Worm (Caenorhabditis elegans) whole organism, L1 larva: ENCODE results near the gene C14B9.3.

Experiments
- C16A3.4 ChIP-seq: fragments of 150-350 bp; optimal IDR thresholded peaks from 2 replicates; lab custom pipeline; 2014; ENCODE audit warnings: missing biosample characterization, missing genetic modification characterization
- C34B4.2 ChIP-seq: sonication (generic microtip); optimal IDR thresholded peaks from 2 replicates; lab custom pipeline; 2017; ENCODE audit warnings: mild to moderate bottlenecking, missing genetic modification characterization, missing compliant biosample characterization
- Y116A8C.19 ChIP-seq: sonication (generic microtip); optimal IDR thresholded peaks from 2 replicates; lab custom pipeline; 2016; ENCODE audit warnings: missing compliant biosample characterization, missing genetic modification characterization, borderline replicate concordance
- aha-1 ChIP-seq: fragments of 150-350 bp; optimal IDR thresholded peaks from 2 replicates; lab custom pipeline; 2014; ENCODE audit warnings: missing biosample characterization, missing genetic modification characterization
- alr-1 ChIP-seq: fragments of 200-800 bp; sonication (Bioruptor generic); optimal IDR thresholded peaks from 2 replicates; lab custom pipeline; 2018; ENCODE audit warnings: borderline replicate concordance, mild to moderate bottlenecking, missing genetic modification characterization, missing compliant biosample characterization
- aly-2 ChIP-seq: fragments of 150-350 bp; optimal IDR thresholded peaks from 2 replicates; lab custom pipeline; 2014; ENCODE audit warnings: missing biosample characterization, missing genetic modification characterization
- ama-1 ChIP-seq: fragments of 150-350 bp; optimal IDR thresholded peaks from 2 replicates; lab custom pipeline; 2014
- blmp-1 ChIP-seq: fragments of 150-350 bp; optimal IDR thresholded peaks from 2 replicates; lab custom pipeline; 2014; ENCODE audit warnings: missing biosample characterization, missing genetic modification characterization
- ceh-8 ChIP-seq: fragments of 200-800 bp; sonication (Bioruptor generic); optimal IDR thresholded peaks from 2 replicates; lab custom pipeline; 2018; ENCODE audit warnings: mild to moderate bottlenecking, missing genetic modification characterization, moderate library complexity, missing compliant biosample characterization
- dsc-1 ChIP-seq: sonication (generic microtip); optimal IDR thresholded peaks from 2 replicates; lab custom pipeline; 2016; ENCODE audit warnings: mild to moderate bottlenecking, missing genetic modification characterization, missing compliant biosample characterization
- efl-1 ChIP-seq, 4 experiments: fragments of 150-350 bp; optimal IDR thresholded peaks in 3 of 4; peaks in 1 of 4; 1 replicate in 1 of 4; 2 replicates in 3 of 4; lab custom pipeline; 2014; ENCODE audit warnings: missing biosample characterization in 2 of 4, missing genetic modification characterization in 2 of 4, missing genetic modification reagents in 2 of 4
- egl-13 ChIP-seq: sonication (generic microtip); optimal IDR thresholded peaks from 2 replicates; lab custom pipeline; 2016; ENCODE audit warnings: missing genotype, missing genetic modification reagents, missing genetic modification characterization, missing compliant biosample characterization
- fkh-8 ChIP-seq: sonication (generic microtip); optimal IDR thresholded peaks from 2 replicates; lab custom pipeline; 2016; ENCODE audit warnings: mild to moderate bottlenecking, missing genetic modification characterization, missing compliant biosample characterization
- fos-1 ChIP-seq: fragments of 150-350 bp; optimal IDR thresholded peaks from 2 replicates; lab custom pipeline; 2014; ENCODE audit warnings: missing biosample characterization, missing genetic modification characterization
- hlh-17 ChIP-seq: fragments of 200-800 bp; sonication (Bioruptor generic); optimal IDR thresholded peaks from 2 replicates; lab custom pipeline; 2018; ENCODE audit warnings: missing genetic modification characterization, mild to moderate bottlenecking, missing compliant biosample characterization, moderate library complexity, borderline replicate concordance
- hlh-4 ChIP-seq: sonication (generic microtip); optimal IDR thresholded peaks from 2 replicates; lab custom pipeline; 2016; ENCODE audit warnings: mild to moderate bottlenecking, missing genetic modification characterization, missing compliant biosample characterization
- hpl-2 ChIP-seq: fragments of 150-350 bp; optimal IDR thresholded peaks from 2 replicates; lab custom pipeline; 2014; ENCODE audit warnings: missing biosample characterization, missing genetic modification reagents, missing genetic modification characterization
- irx-1 ChIP-seq: sonication (generic microtip); optimal IDR thresholded peaks from 2 replicates; lab custom pipeline; 2016; ENCODE audit warnings: missing genetic modification characterization, missing compliant biosample characterization
- jun-1 ChIP-seq: fragments of 150-350 bp; optimal IDR thresholded peaks from 2 replicates; lab custom pipeline; 2014; ENCODE audit warnings: missing biosample characterization, missing genetic modification reagents, missing genetic modification characterization
- lin-14 ChIP-seq: fragments of 200-800 bp; sonication (Bioruptor generic); optimal IDR thresholded peaks from 2 replicates; lab custom pipeline; 2018; ENCODE audit warnings: mild to moderate bottlenecking, missing genetic modification characterization, moderate library complexity, missing compliant biosample characterization
- lin-15B ChIP-seq: fragments of 150-350 bp; sonication (generic microtip); optimal IDR thresholded peaks from 3 replicates; lab custom pipeline; 2014; ENCODE audit warnings: missing biosample characterization, missing genetic modification characterization
- lin-35 ChIP-seq, 2 experiments: fragments of 150-350 bp; optimal IDR thresholded peaks; 2 replicates each; lab custom pipeline; 2014; ENCODE audit warnings: missing biosample characterization in 2 of 2, missing genetic modification characterization in 2 of 2, missing genetic modification reagents in 2 of 2
- mab-9 ChIP-seq: fragments of 200-800 bp; sonication (Bioruptor generic); IDR thresholded peaks from 2 replicates; pipeline ENCODE4 v1.3.6; 2022; ENCODE audit warnings: missing genetic modification reagents, missing genetic modification characterization, missing compliant biosample characterization
- nhr-11 ChIP-seq: fragments of 150-350 bp; optimal IDR thresholded peaks from 2 replicates; lab custom pipeline; 2014; ENCODE audit warnings: missing biosample characterization, missing genetic modification characterization
- nhr-12 ChIP-seq: sonication (generic microtip); optimal IDR thresholded peaks from 2 replicates; lab custom pipeline; 2017; ENCODE audit warnings: missing biosample characterization, missing genetic modification characterization
- nhr-19 ChIP-seq: fragments of 200-800 bp; sonication (Bioruptor generic); conservative IDR thresholded peaks from 2 replicates; pipeline ENCODE4 v1.3.6; 2022; ENCODE audit warnings: missing genetic modification characterization, missing compliant biosample characterization
- nhr-20 ChIP-seq: sonication (generic microtip); optimal IDR thresholded peaks from 2 replicates; lab custom pipeline; 2016; ENCODE audit warnings: mild to moderate bottlenecking, missing genetic modification characterization, missing compliant biosample characterization
- nhr-28 ChIP-seq: fragments of 150-350 bp; optimal IDR thresholded peaks from 2 replicates; lab custom pipeline; 2014; ENCODE audit warnings: missing biosample characterization, missing genetic modification characterization
- nhr-47 ChIP-seq: sonication (generic microtip); optimal IDR thresholded peaks from 2 replicates; lab custom pipeline; 2016; ENCODE audit warnings: mild to moderate bottlenecking, missing genetic modification characterization, moderate library complexity, missing compliant biosample characterization
- nhr-71 ChIP-seq: sonication (generic microtip); optimal IDR thresholded peaks from 2 replicates; lab custom pipeline; 2016; ENCODE audit warnings: mild to moderate bottlenecking, missing genetic modification characterization, moderate library complexity, missing compliant biosample characterization
- nhr-76 ChIP-seq: sonication (generic microtip); optimal IDR thresholded peaks from 2 replicates; lab custom pipeline; 2017; ENCODE audit warnings: missing biosample characterization, missing genetic modification characterization
- nhr-77 ChIP-seq: fragments of 150-350 bp; optimal IDR thresholded peaks from 2 replicates; lab custom pipeline; 2014; ENCODE audit warnings: missing biosample characterization, missing genetic modification characterization
- nhr-90 ChIP-seq: sonication (generic microtip); optimal IDR thresholded peaks from 2 replicates; lab custom pipeline; 2016; ENCODE audit warnings: mild to moderate bottlenecking, missing genetic modification characterization, missing compliant biosample characterization; ENCODE audit not compliant: poor library complexity
- pax-3 ChIP-seq: fragments of 200-800 bp; sonication (Bioruptor generic); optimal IDR thresholded peaks from 2 replicates; lab custom pipeline; 2018; ENCODE audit warnings: mild to moderate bottlenecking, missing genetic modification characterization, moderate library complexity, missing compliant biosample characterization
- skn-1 ChIP-seq: fragments of 150-350 bp; optimal IDR thresholded peaks from 2 replicates; lab custom pipeline; 2014; ENCODE audit warnings: missing biosample characterization, missing genetic modification characterization
- swsn-7 ChIP-seq: sonication (generic microtip); optimal IDR thresholded peaks from 2 replicates; lab custom pipeline; 2016; ENCODE audit warnings: missing genetic modification characterization, missing compliant biosample characterization
- unc-62 ChIP-seq: fragments of 150-350 bp; optimal IDR thresholded peaks from 2 replicates; lab custom pipeline; 2014; ENCODE audit warnings: missing biosample characterization, missing genetic modification reagents, missing genetic modification characterization
- unc-98 ChIP-seq: fragments of 200-800 bp; sonication (Bioruptor generic); IDR thresholded peaks from 2 replicates; pipeline ENCODE4 v1.3.6; 2022; ENCODE audit warnings: missing genetic modification characterization, missing compliant biosample characterization
- vab-15 ChIP-seq: sonication (generic microtip); optimal IDR thresholded peaks from 2 replicates; lab custom pipeline; 2017; ENCODE audit warnings: missing genotype, mild to moderate bottlenecking, missing genetic modification characterization, missing compliant biosample characterization
- ztf-4 ChIP-seq: fragments of 150-350 bp; optimal IDR thresholded peaks from 2 replicates; lab custom pipeline; 2014; ENCODE audit warnings: missing biosample characterization, missing genetic modification characterization

The C14B9.3 gene

DNA sequence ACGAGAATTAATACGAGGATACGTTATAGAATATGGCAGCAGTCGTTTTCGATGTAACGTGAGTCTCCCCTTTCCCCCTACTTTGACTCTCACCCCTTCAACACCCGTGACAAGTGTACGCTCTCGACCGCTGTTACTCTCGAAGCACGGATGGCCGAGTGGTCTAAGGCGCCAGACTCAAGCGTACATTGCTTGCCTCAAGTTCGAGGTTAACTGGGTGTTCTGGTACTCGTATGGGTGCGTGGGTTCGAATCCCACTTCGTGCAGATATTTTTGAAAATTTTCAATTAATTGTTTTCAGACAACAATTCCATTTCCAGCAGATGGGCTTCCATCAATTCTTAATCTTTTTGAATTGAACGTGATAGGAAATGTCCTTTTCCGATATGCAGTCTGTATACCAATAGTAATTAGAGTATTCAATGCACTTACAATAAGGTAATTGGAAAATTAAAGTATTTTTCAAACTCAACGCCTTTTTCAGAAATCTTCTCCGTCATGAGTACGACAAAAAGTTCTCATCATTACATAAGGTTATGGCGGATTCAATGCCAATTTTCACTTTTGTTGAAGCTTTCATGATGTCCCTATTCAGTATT lies 968 bp downstream of the C14B9.3 start (continued):
- TF ChIP-seq nhr-11 (tag; lab: Kevin White, UChicago): no peak

DNA sequence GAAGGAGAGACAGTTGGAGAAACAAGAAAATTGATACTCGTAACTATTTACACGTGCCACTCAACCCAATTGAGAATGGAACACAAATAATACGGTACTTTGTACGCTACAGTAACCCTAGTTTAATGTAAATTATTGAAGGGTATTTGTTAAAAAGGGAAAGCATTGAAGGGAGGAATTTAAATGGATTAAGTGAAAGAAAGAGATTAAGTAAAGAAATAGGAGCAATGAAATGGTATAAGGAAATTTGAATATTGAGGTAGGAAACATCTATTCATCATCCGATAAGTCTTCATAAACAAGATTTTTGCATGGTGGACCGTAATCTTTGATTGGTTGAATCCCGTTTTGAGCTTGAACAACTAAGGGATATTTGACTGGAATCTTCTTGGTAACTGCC lies 2.8 kb downstream of the C14B9.3 start:
- TF ChIP-seq efl-1 (optimal IDR thresholded peaks at IDR 0.05; lab: Kevin White, UChicago): no peak
- peak in 1 of 2 experiments; percentile 24 for TF ChIP-seq efl-1 (GFP tag; optimal IDR thresholded peaks at IDR 0.05 in 1 of 2; lab: Kevin White, UChicago)
- no peak for TF ChIP-seq aly-2

DNA sequence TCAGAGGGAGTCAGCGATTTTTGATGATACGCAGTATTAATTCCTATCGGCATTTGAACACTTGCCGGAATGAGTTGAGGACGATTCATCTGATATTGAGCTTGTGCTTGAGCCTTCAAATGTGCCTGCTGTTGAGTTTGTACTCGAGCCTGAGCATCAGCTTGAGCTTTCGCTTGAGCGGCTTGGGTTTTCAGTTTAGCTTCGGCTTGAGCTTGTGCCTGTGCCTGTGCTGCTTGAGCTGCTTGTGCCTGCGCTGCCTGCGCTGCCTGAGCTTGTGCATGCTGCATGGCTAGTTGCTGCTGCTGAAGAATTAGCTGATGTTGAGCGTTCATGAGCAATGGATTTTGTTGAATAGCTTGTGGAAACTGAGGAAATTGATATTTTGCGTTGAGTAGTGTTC lies 7.3 kb downstream of the C14B9.3 start:
- TF ChIP-seq mab-9 (GFP tag; lab: Robert Waterston, UW): no peak
- no peak for TF ChIP-seq C16A3.4 (tag; lab: Kevin White, UChicago)
- no peak for TF ChIP-seq nhr-90 (tag; lab: Kevin White, UChicago)
- no peak for TF ChIP-seq lin-15B
- TF ChIP-seq nhr-19 (GFP tag; lab: Robert Waterston, UW): no peak
- TF ChIP-seq fos-1 (tag; lab: Kevin White, UChicago): no peak
- TF ChIP-seq unc-62 (GFP tag; lab: Kevin White, UChicago): no peak
- no peak for TF ChIP-seq swsn-7 (tag; lab: Kevin White, UChicago)
- no peak for TF ChIP-seq jun-1 (tag; lab: Kevin White, UChicago)
- TF ChIP-seq nhr-12 (tag; lab: Kevin White, UChicago): no peak
- no peak for TF ChIP-seq Y116A8C.19 (tag; lab: Kevin White, UChicago)

DNA sequence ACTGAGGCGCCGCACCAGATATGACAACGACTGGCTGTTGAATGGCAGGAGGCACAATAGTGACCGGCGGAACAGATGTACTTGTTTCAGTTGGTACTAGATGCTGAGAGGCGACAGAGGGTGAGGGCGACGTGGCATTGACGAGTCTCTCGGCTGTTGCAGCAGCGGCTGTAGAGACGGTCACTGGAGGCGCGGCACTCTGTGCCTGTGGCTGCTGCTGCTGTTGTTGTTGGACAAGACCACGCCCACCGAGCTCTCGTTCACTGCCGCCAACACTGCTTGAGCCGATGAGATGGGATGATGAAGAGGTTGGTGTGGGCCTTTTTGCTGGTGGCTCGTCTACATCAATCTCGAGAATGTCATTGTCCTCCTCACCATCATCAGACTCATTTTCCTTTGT lies 8.6 kb downstream of the C14B9.3 start:
- no peak for TF ChIP-seq nhr-76 (tag; lab: Kevin White, UChicago)
- no peak for TF ChIP-seq hlh-17 (GFP tag; lab: Kevin White, UChicago)
- no peak for TF ChIP-seq C34B4.2
- TF ChIP-seq blmp-1 (tag; lab: Kevin White, UChicago): no peak
- TF ChIP-seq unc-62 (GFP tag; lab: Kevin White, UChicago): no peak
- no peak for TF ChIP-seq nhr-28 (tag; lab: Kevin White, UChicago)
- no peak for TF ChIP-seq unc-98 (GFP tag; lab: Robert Waterston, UW)
- TF ChIP-seq jun-1 (tag; lab: Kevin White, UChicago): no peak
- TF ChIP-seq ceh-8 (GFP tag; lab: Kevin White, UChicago): no peak
- no peak for TF ChIP-seq vab-15 (tag; lab: Kevin White, UChicago)
- no peak for TF ChIP-seq ztf-4 (tag; lab: Kevin White, UChicago)
- no peak for TF ChIP-seq mab-9 (GFP tag; lab: Robert Waterston, UW)
- no peak for TF ChIP-seq ama-1 (lab: Kevin White, UChicago)
- TF ChIP-seq lin-35 (GFP tag; optimal IDR thresholded peaks at IDR 0.05; lab: Kevin White, UChicago): no peak
- no peak for TF ChIP-seq egl-13 (tag; lab: Kevin White, UChicago)
- TF ChIP-seq nhr-77 (tag; lab: Kevin White, UChicago): no peak

DNA sequence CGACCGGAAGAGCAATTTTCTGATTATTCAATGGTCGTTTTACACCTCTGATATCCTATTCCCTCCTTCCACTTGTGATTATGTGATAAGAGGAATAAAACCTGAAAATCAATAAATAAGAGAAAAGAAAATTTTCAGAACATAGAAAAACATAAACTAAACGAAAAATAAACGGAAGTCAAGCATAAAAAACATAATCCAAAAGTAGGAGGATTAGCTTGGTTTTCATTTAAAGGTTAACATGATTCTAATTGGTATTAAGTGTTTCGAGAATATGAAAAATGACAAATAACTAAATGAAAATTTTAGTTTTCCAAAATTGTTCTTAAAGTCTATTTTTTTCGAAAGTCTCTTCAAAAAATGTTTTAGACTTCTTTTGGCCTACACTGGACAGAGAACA lies 12.5 kb downstream of the C14B9.3 start, which contains the start of gene gei-8:
Gene gei-8 (minus strand): TSS at position 101 of the 400 bp plus-strand sequence.
- no peak for TF ChIP-seq Y116A8C.19 (tag; lab: Kevin White, UChicago)
- peak; percentile 38 for TF ChIP-seq dsc-1 (tag; lab: Kevin White, UChicago)

DNA sequence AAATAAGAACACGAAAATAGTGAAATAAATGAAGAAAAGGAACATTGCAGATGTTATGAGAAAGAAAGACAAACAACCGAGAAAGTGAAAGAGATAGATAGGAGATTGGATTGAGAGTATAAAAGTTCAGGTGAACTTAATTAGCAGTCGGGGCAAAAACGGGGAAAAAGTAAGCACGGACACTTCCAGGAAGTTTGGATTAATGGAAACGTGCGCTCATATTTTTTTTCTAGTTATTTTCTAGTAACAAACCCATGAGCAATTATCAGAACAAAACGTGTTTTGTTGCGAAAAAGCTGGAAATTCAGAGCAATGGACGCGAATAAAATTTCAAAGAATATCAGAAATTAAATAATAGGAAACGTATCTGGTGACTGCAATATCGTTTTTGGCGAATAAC lies 13.3 kb downstream of the C14B9.3 start:
- TF ChIP-seq ztf-4 (tag; lab: Kevin White, UChicago): peak; percentile 23
- TF ChIP-seq alr-1 (tag; lab: Kevin White, UChicago): no peak
- TF ChIP-seq nhr-47 (tag; lab: Kevin White, UChicago): peak; percentile 66
- TF ChIP-seq aha-1 (tag; lab: Kevin White, UChicago): no peak
- TF ChIP-seq pax-3: peak; percentile 26
- peak; percentile 19 for TF ChIP-seq nhr-20 (tag; lab: Kevin White, UChicago)
- TF ChIP-seq hlh-4 (tag; lab: Kevin White, UChicago): peak; percentile 21
- TF ChIP-seq nhr-12 (tag; lab: Kevin White, UChicago): no peak
- no peak for TF ChIP-seq nhr-76 (tag; lab: Kevin White, UChicago)
- peak; percentile 75 for TF ChIP-seq dsc-1 (tag; lab: Kevin White, UChicago)
- TF ChIP-seq skn-1 (tag; lab: Kevin White, UChicago): no peak
- peak; percentile 2 for TF ChIP-seq swsn-7 (tag; lab: Kevin White, UChicago)
- no peak for TF ChIP-seq irx-1 (tag; lab: Kevin White, UChicago)
- peak; percentile 89 for TF ChIP-seq fkh-8
- no peak for TF ChIP-seq efl-1 (optimal IDR thresholded peaks at IDR 0.05; lab: Kevin White, UChicago)
- TF ChIP-seq efl-1 (GFP tag; optimal IDR thresholded peaks at IDR 0.05 in 1 of 2; lab: Kevin White, UChicago): peak in 1 of 2 experiments; percentile 51
- TF ChIP-seq nhr-71: peak; percentile 81
- TF ChIP-seq lin-15B: no peak
- TF ChIP-seq hpl-2 (GFP tag; lab: Kevin White, UChicago): no peak
- peak; percentile 13 for TF ChIP-seq lin-14 (GFP tag; lab: Kevin White, UChicago)
